Fruit fly (Drosophila melanogaster) whole organism, embryonic: ENCODE measurements around the gene Ctr1A.

ENCODE experiments used
- Bteb2 ChIP-seq: fragments of 200-800 bp; sonication (Bioruptor generic); optimal IDR thresholded peaks from 2 replicates; lab custom pipeline; 2016; ENCODE audit warnings: missing biosample characterization, missing genetic modification characterization
- CG10431 ChIP-seq: fragments of 200-800 bp; sonication (Bioruptor generic); optimal IDR thresholded peaks from 3 replicates; lab custom pipeline; 2018; ENCODE audit warnings: missing biosample characterization, mild to moderate bottlenecking, missing genetic modification characterization
- CG10565 ChIP-seq: fragments of 200-800 bp; sonication (Bioruptor generic); optimal IDR thresholded peaks from 3 replicates; lab custom pipeline; 2016; ENCODE audit warnings: missing biosample characterization, mild to moderate bottlenecking, missing genetic modification characterization
- CG13123 ChIP-seq: fragments of 200-800 bp; sonication (Bioruptor generic); optimal IDR thresholded peaks from 2 replicates; lab custom pipeline; 2016; ENCODE audit warnings: missing biosample characterization, missing genetic modification characterization
- CG13287 ChIP-seq: fragments of 200-800 bp; sonication (Bioruptor generic); IDR thresholded peaks from 2 replicates; pipeline ENCODE4 v1.3.6; 2022; ENCODE audit warnings: missing biosample characterization, missing genetic modification characterization; ENCODE audit not compliant: partially characterized antibody
- CG13624 ChIP-seq: fragments of 200-800 bp; sonication (Bioruptor generic); optimal IDR thresholded peaks from 2 replicates; lab custom pipeline; 2016; ENCODE audit warnings: missing biosample characterization, missing genetic modification characterization
- CG14710 ChIP-seq: fragments of 200-800 bp; sonication (Bioruptor generic); optimal IDR thresholded peaks from 3 replicates; lab custom pipeline; 2019; ENCODE audit warnings: missing biosample characterization, mild to moderate bottlenecking, missing genetic modification characterization, moderate library complexity
- CG1792 ChIP-seq: fragments of 200-800 bp; sonication (Bioruptor generic); optimal IDR thresholded peaks from 2 replicates; lab custom pipeline; 2016; ENCODE audit warnings: missing biosample characterization, missing genetic modification characterization
- CG3065 ChIP-seq: fragments of 200-800 bp; sonication (Bioruptor generic); optimal IDR thresholded peaks from 2 replicates; lab custom pipeline; 2016; ENCODE audit warnings: missing biosample characterization, missing genetic modification characterization
- CG31365 ChIP-seq: fragments of 200-800 bp; sonication (Bioruptor generic); optimal IDR thresholded peaks from 2 replicates; lab custom pipeline; 2018; ENCODE audit warnings: missing biosample characterization, mild to moderate bottlenecking, missing genetic modification characterization
- CG34376 ChIP-seq: fragments of 200-800 bp; sonication (Bioruptor generic); optimal IDR thresholded peaks from 2 replicates; lab custom pipeline; 2018; ENCODE audit warnings: missing biosample characterization, mild to moderate bottlenecking, missing genetic modification characterization
- CG5245 ChIP-seq: fragments of 200-800 bp; sonication (Bioruptor generic); optimal IDR thresholded peaks from 3 replicates; lab custom pipeline; 2016; ENCODE audit warnings: missing biosample characterization, missing genetic modification characterization
- CG5953 ChIP-seq: fragments of 200-800 bp; sonication (Bioruptor generic); IDR thresholded peaks from 2 replicates; pipeline ENCODE4 v1.3.6; 2022; ENCODE audit warnings: missing biosample characterization, missing genetic modification characterization
- CG6791 ChIP-seq: fragments of 200-800 bp; sonication (Bioruptor generic); IDR thresholded peaks from 3 replicates; pipeline ENCODE4 v1.3.6; 2022; ENCODE audit warnings: missing biosample characterization, missing genetic modification characterization; ENCODE audit not compliant: partially characterized antibody
- CG7745 ChIP-seq: fragments of 200-800 bp; sonication (Bioruptor generic); optimal IDR thresholded peaks from 2 replicates; lab custom pipeline; 2018; ENCODE audit warnings: missing biosample characterization, mild to moderate bottlenecking, missing genetic modification characterization, moderate library complexity
- CG7928 ChIP-seq: fragments of 200-800 bp; sonication (Bioruptor generic); optimal IDR thresholded peaks from 2 replicates; lab custom pipeline; 2017; ENCODE audit warnings: missing biosample characterization, mild to moderate bottlenecking, missing genetic modification characterization
- CG9727 ChIP-seq: fragments of 200-800 bp; sonication (Bioruptor generic); optimal IDR thresholded peaks from 3 replicates; lab custom pipeline; 2017; ENCODE audit warnings: missing biosample characterization, mild to moderate bottlenecking, missing genetic modification characterization
- CG9797 ChIP-seq: fragments of 200-800 bp; sonication (Bioruptor generic); optimal IDR thresholded peaks from 3 replicates; lab custom pipeline; 2018; ENCODE audit warnings: missing biosample characterization, mild to moderate bottlenecking, missing genetic modification characterization
- CTCF ChIP-seq: fragments of 200-800 bp; sonication (Bioruptor generic); optimal IDR thresholded peaks from 2 replicates; lab custom pipeline; 2017; ENCODE audit warnings: missing biosample characterization, mild to moderate bottlenecking, missing genetic modification characterization, moderate library complexity
- Dfd ChIP-seq, 2 experiments: fragments of >200 bp; optimal IDR thresholded peaks; 2 replicates each; lab custom pipeline; 2017; ENCODE audit warnings: missing biosample characterization in 2 of 2, missing genetic modification characterization in 2 of 2
- Eip74EF ChIP-seq, 2 experiments: fragments of 200-800 bp in 1 of 2; fragments of >200 bp in 1 of 2; sonication (Bioruptor generic) in 1 of 2; optimal IDR thresholded peaks; 2 replicates each; lab custom pipeline; 2017 to 2019; ENCODE audit warnings: missing biosample characterization in 2 of 2, missing genetic modification characterization in 2 of 2, mild to moderate bottlenecking in 1 of 2, moderate library complexity in 1 of 2
- Elba2 ChIP-seq: fragments of 200-800 bp; sonication (Bioruptor generic); optimal IDR thresholded peaks from 3 replicates; lab custom pipeline; 2016; ENCODE audit warnings: missing biosample characterization, missing genetic modification characterization
- H15 ChIP-seq: fragments of 200-800 bp; sonication (Bioruptor generic); IDR thresholded peaks from 3 replicates; pipeline ENCODE4 v1.3.6; 2022; ENCODE audit warnings: missing biosample characterization, missing genetic modification characterization
- Hand ChIP-seq: fragments of 200-800 bp; sonication (Bioruptor generic); optimal IDR thresholded peaks from 2 replicates; lab custom pipeline; 2017; ENCODE audit warnings: mild to moderate bottlenecking, missing biosample characterization, missing genetic modification reagents, missing genetic modification characterization
- Hmx ChIP-seq: fragments of 200-800 bp; sonication (Bioruptor generic); optimal IDR thresholded peaks from 2 replicates; lab custom pipeline; 2016; ENCODE audit warnings: missing biosample characterization, missing genetic modification characterization
- Hr39 ChIP-seq: fragments of >200 bp; optimal IDR thresholded peaks from 2 replicates; lab custom pipeline; 2017
- Lhr ChIP-seq: fragments of 200-800 bp; sonication (Bioruptor generic); optimal IDR thresholded peaks from 3 replicates; lab custom pipeline; 2017; ENCODE audit warnings: mild to moderate bottlenecking, missing biosample characterization, missing genetic modification reagents, missing genetic modification characterization
- Optix ChIP-seq: fragments of 200-800 bp; sonication (Bioruptor generic); IDR thresholded peaks from 3 replicates; pipeline ENCODE4 v1.3.6; 2022; ENCODE audit warnings: missing biosample characterization, missing genetic modification characterization
- Poxn ChIP-seq: fragments of 200-800 bp; sonication (Bioruptor generic); IDR thresholded peaks from 2 replicates; pipeline ENCODE4 v1.3.6; 2022; ENCODE audit warnings: missing biosample characterization, missing genetic modification characterization
- Sry-δ ChIP-seq: fragments of 200-800 bp; sonication (Bioruptor generic); optimal IDR thresholded peaks from 2 replicates; lab custom pipeline; 2016; ENCODE audit warnings: missing biosample characterization, missing genetic modification characterization
- Xrp1 ChIP-seq: fragments of 200-800 bp; sonication (Bioruptor generic); IDR thresholded peaks from 2 replicates; pipeline ENCODE4 v1.3.6; 2022; ENCODE audit warnings: missing biosample characterization, missing genetic modification characterization
- YL-1 ChIP-seq: fragments of 200-800 bp; sonication (Bioruptor generic); optimal IDR thresholded peaks from 3 replicates; lab custom pipeline; 2017; ENCODE audit warnings: missing biosample characterization, mild to moderate bottlenecking, missing genetic modification characterization
- al ChIP-seq: fragments of 200-800 bp; sonication (Bioruptor generic); IDR thresholded peaks from 2 replicates; pipeline ENCODE4 v1.3.6; 2022; ENCODE audit warnings: missing biosample characterization, missing genetic modification characterization
- cas ChIP-seq: fragments of 200-800 bp; sonication (Bioruptor generic); IDR thresholded peaks from 2 replicates; pipeline ENCODE4 v1.3.6; 2022; ENCODE audit warnings: missing biosample characterization, missing genetic modification characterization
- ci ChIP-seq: fragments of 200-800 bp; sonication (Bioruptor generic); IDR thresholded peaks from 3 replicates; pipeline ENCODE4 v1.3.6; 2022; ENCODE audit warnings: missing biosample characterization, missing genetic modification characterization
- dpn ChIP-seq, 2 experiments: fragments of 200-800 bp; sonication (Bioruptor generic); optimal IDR thresholded peaks; 3 replicates each; lab custom pipeline; 2016; ENCODE audit warnings: missing biosample characterization in 2 of 2, missing genetic modification characterization in 2 of 2
- gce ChIP-seq: fragments of 200-800 bp; sonication (Bioruptor generic); IDR thresholded peaks from 3 replicates; pipeline ENCODE4 v1.3.6; 2022; ENCODE audit warnings: missing biosample characterization, missing genetic modification characterization
- gfzf ChIP-seq: fragments of 200-800 bp; sonication (Bioruptor generic); optimal IDR thresholded peaks from 2 replicates; lab custom pipeline; 2016; ENCODE audit warnings: missing biosample characterization, mild to moderate bottlenecking, missing genetic modification characterization, moderate library complexity
- grau ChIP-seq: fragments of 200-800 bp; optimal IDR thresholded peaks from 3 replicates; lab custom pipeline; 2019; ENCODE audit warnings: missing biosample characterization, mild to moderate bottlenecking, missing genetic modification characterization, moderate library complexity
- gsb ChIP-seq: fragments of 200-800 bp; sonication (Bioruptor generic); IDR thresholded peaks from 2 replicates; pipeline ENCODE4 v1.3.6; 2022; ENCODE audit warnings: missing biosample characterization, missing genetic modification characterization
- gt ChIP-seq: fragments of 200-800 bp; sonication (Bioruptor generic); IDR thresholded peaks from 2 replicates; pipeline ENCODE4 v1.3.6; 2022; ENCODE audit warnings: missing biosample characterization, missing genetic modification characterization
- ham ChIP-seq: fragments of 200-800 bp; sonication (Bioruptor generic); IDR thresholded peaks from 2 replicates; pipeline ENCODE4 v1.3.6; 2022; ENCODE audit warnings: missing biosample characterization, missing genetic modification characterization
- hth ChIP-seq: fragments of >200 bp; optimal IDR thresholded peaks from 2 replicates; lab custom pipeline; 2017; ENCODE audit warnings: inconsistent platforms
- ken ChIP-seq: fragments of 200-800 bp; sonication (Bioruptor generic); IDR thresholded peaks from 3 replicates; pipeline ENCODE4 v1.3.6; 2022; ENCODE audit warnings: missing biosample characterization, missing genetic modification characterization
- luna ChIP-seq: fragments of 200-800 bp; sonication (Bioruptor generic); optimal IDR thresholded peaks from 2 replicates; lab custom pipeline; 2016; ENCODE audit warnings: missing biosample characterization, missing genetic modification characterization
- nerfin-2 ChIP-seq: fragments of 200-800 bp; sonication (Bioruptor generic); IDR thresholded peaks from 2 replicates; pipeline ENCODE4 v1.3.6; 2022; ENCODE audit warnings: missing biosample characterization, missing genetic modification characterization; ENCODE audit not compliant: partially characterized antibody
- pita ChIP-seq: fragments of 200-800 bp; sonication (Bioruptor generic); optimal IDR thresholded peaks from 2 replicates; lab custom pipeline; 2017; ENCODE audit warnings: missing biosample characterization, mild to moderate bottlenecking, missing genetic modification characterization
- pros ChIP-seq: fragments of 200-800 bp; sonication (Bioruptor generic); optimal IDR thresholded peaks from 3 replicates; lab custom pipeline; 2019; ENCODE audit warnings: missing biosample characterization, mild to moderate bottlenecking, missing genetic modification characterization, moderate library complexity
- ranshi ChIP-seq: fragments of 200-800 bp; sonication (Bioruptor generic); IDR thresholded peaks from 2 replicates; pipeline ENCODE4 v1.3.6; 2022; ENCODE audit warnings: missing biosample characterization, missing genetic modification characterization
- seq ChIP-seq: fragments of 200-800 bp; sonication (Bioruptor generic); IDR thresholded peaks from 2 replicates; pipeline ENCODE4 v1.3.6; 2022; ENCODE audit warnings: missing biosample characterization, missing genetic modification characterization
- wor ChIP-seq: fragments of 200-800 bp; sonication (Bioruptor generic); IDR thresholded peaks from 2 replicates; pipeline ENCODE4 v1.3.6; 2022; ENCODE audit warnings: missing biosample characterization, missing genetic modification characterization

Ctr1A gene

dm6 chrX:6683635-6684499 is 22.4 kb downstream of the Ctr1A start, which contains the start of gene Pink1 (continued):
- TF ChIP-seq seq (no peak), grau (no peak), CG13624 (peak; percentile 91), CG10565 (GFP tag; lab: Kevin White, UChicago) (no peak), CG14710 (tag; lab: Kevin White, UChicago) (peak; percentile 99), Eip74EF (GFP tag; optimal IDR thresholded peaks at IDR 0.05; lab: Kevin White, UChicago) (no peak), pita (GFP tag; lab: Kevin White, UChicago) (peak; percentile 42), Hr39 (lab: Kevin White, UChicago) (no peak), CG7745 (no peak), al (GFP tag; lab: Robert Waterston, UW) (no peak), hth (lab: Kevin White, UChicago) (no peak), dpn (GFP tag; optimal IDR thresholded peaks at IDR 0.05; lab: Kevin White, UChicago) (no peak), CG3065 (no peak), Elba2 (GFP tag; lab: Kevin White, UChicago) (no peak), ci (no peak), gt (GFP tag; lab: Robert Waterston, UW) (no peak), YL-1 (GFP tag; lab: Kevin White, UChicago) (peak; percentile 70), CG1792 (no peak), CG7928 (no peak), Sry-δ (GFP tag; lab: Kevin White, UChicago) (peak; percentile 66), CG34376 (GFP tag; lab: Kevin White, UChicago) (peak; percentile 30), ranshi (GFP tag; lab: Robert Waterston, UW) (no peak), Dfd (GFP tag; optimal IDR thresholded peaks at IDR 0.05; lab: Kevin White, UChicago) (no peak), CG31365 (tag; lab: Kevin White, UChicago) (no peak), Optix (GFP tag; lab: Robert Waterston, UW) (no peak), pros (no peak), Bteb2 (GFP tag; lab: Kevin White, UChicago) (no peak), luna (GFP tag; lab: Kevin White, UChicago) (no peak), Xrp1 (no peak), ken (GFP tag; lab: Robert Waterston, UW) (no peak), Hand (GFP tag; lab: Kevin White, UChicago) (no peak), CG9727 (GFP tag; lab: Kevin White, UChicago) (no peak), Hmx (GFP tag; lab: Kevin White, UChicago) (no peak), nerfin-2 (GFP tag; lab: Robert Waterston, UW) (peak; percentile 56), CG6791 (GFP tag; lab: Robert Waterston, UW) (peak; percentile 60; the same call in 1 of the 3 replicates), gfzf (GFP tag; lab: Kevin White, UChicago) (peak; percentile 68), CG5953 (no peak), gce (no peak), wor (GFP tag; lab: Robert Waterston, UW) (no peak), cas (no peak), CG13123 (GFP tag; lab: Kevin White, UChicago) (no peak), H15 (GFP tag; lab: Robert Waterston, UW) (no peak), CG13287 (no peak; the same call in 1 of the 2 replicates), ham (GFP tag; lab: Robert Waterston, UW) (no peak), Lhr (GFP tag; lab: Kevin White, UChicago) (peak; percentile 1), CG10431 (GFP tag; lab: Kevin White, UChicago) (no peak), gsb (no peak), CG9797 (GFP tag; lab: Kevin White, UChicago) (peak; percentile 42), CTCF (peak; percentile 57), Poxn (GFP tag; lab: Robert Waterston, UW) (no peak), CG5245 (GFP tag; lab: Kevin White, UChicago) (no peak)
